Fruit fly (Drosophila melanogaster) whole organism, embryonic: ENCODE measurements around the gene Stim.

Experiments used
- Antp ChIP-seq: fragments of 200-800 bp; sonication (Bioruptor generic); optimal IDR thresholded peaks from 3 replicates; lab custom pipeline; 2016; ENCODE audit warnings: missing biosample characterization, missing genetic modification characterization
- Asciz ChIP-seq: fragments of 200-800 bp; sonication (Bioruptor generic); optimal IDR thresholded peaks from 2 replicates; lab custom pipeline; 2017; ENCODE audit warnings: missing biosample characterization, mild to moderate bottlenecking, missing genetic modification characterization, missing genetic modification reagents
- Bdp1 ChIP-seq: fragments of 200-800 bp; sonication (Bioruptor generic); optimal IDR thresholded peaks from 3 replicates; lab custom pipeline; 2016; ENCODE audit warnings: missing biosample characterization, missing genetic modification characterization
- CG13123 ChIP-seq: fragments of 200-800 bp; sonication (Bioruptor generic); optimal IDR thresholded peaks from 2 replicates; lab custom pipeline; 2016; ENCODE audit warnings: missing biosample characterization, missing genetic modification characterization
- CG16813 ChIP-seq: fragments of 200-800 bp; sonication (Bioruptor generic); IDR thresholded peaks from 3 replicates; pipeline ENCODE4 v1.3.6; 2022; ENCODE audit warnings: missing biosample characterization, missing genetic modification characterization; ENCODE audit not compliant: partially characterized antibody
- CG17359 ChIP-seq: fragments of 200-800 bp; sonication (Bioruptor generic); optimal IDR thresholded peaks from 3 replicates; lab custom pipeline; 2018; ENCODE audit warnings: missing biosample characterization, mild to moderate bottlenecking, missing genetic modification characterization, moderate library complexity
- CG1792 ChIP-seq: fragments of 200-800 bp; sonication (Bioruptor generic); optimal IDR thresholded peaks from 2 replicates; lab custom pipeline; 2016; ENCODE audit warnings: missing biosample characterization, missing genetic modification characterization
- CG2712 ChIP-seq: fragments of 200-800 bp; optimal IDR thresholded peaks from 3 replicates; lab custom pipeline; 2019; ENCODE audit warnings: missing biosample characterization, mild to moderate bottlenecking, missing genetic modification characterization, moderate library complexity
- CG2875 ChIP-seq: fragments of 200-800 bp; sonication (Bioruptor generic); optimal IDR thresholded peaks from 2 replicates; lab custom pipeline; 2017; ENCODE audit warnings: missing biosample characterization, mild to moderate bottlenecking, missing genetic modification characterization, missing genetic modification reagents
- CG3065 ChIP-seq: fragments of 200-800 bp; sonication (Bioruptor generic); optimal IDR thresholded peaks from 2 replicates; lab custom pipeline; 2016; ENCODE audit warnings: missing biosample characterization, missing genetic modification characterization
- CG31365 ChIP-seq: fragments of 200-800 bp; sonication (Bioruptor generic); optimal IDR thresholded peaks from 2 replicates; lab custom pipeline; 2018; ENCODE audit warnings: missing biosample characterization, mild to moderate bottlenecking, missing genetic modification characterization
- CG33213 ChIP-seq: fragments of 200-800 bp; sonication (Bioruptor generic); optimal IDR thresholded peaks from 3 replicates; lab custom pipeline; 2016; ENCODE audit warnings: missing biosample characterization, missing genetic modification characterization
- CG34422 ChIP-seq: fragments of 200-800 bp; sonication (Bioruptor generic); IDR thresholded peaks from 3 replicates; pipeline ENCODE4 v1.3.6; 2022; ENCODE audit warnings: missing biosample characterization, missing genetic modification characterization
- CG6254 ChIP-seq: fragments of 200-800 bp; sonication (Bioruptor generic); optimal IDR thresholded peaks from 3 replicates; lab custom pipeline; 2017; ENCODE audit warnings: mild to moderate bottlenecking, missing biosample characterization, missing genetic modification reagents, missing genetic modification characterization
- CG6765 ChIP-seq: fragments of 200-800 bp; sonication (Bioruptor generic); optimal IDR thresholded peaks from 3 replicates; lab custom pipeline; 2017; ENCODE audit warnings: missing biosample characterization, mild to moderate bottlenecking, missing genetic modification characterization
- CG6813 ChIP-seq: fragments of 200-800 bp; sonication (Bioruptor generic); optimal IDR thresholded peaks from 2 replicates; lab custom pipeline; 2017; ENCODE audit warnings: missing biosample characterization, missing genetic modification characterization, mild to moderate bottlenecking, moderate library complexity, missing genetic modification reagents
- CG7357 ChIP-seq: fragments of 200-800 bp; sonication (Bioruptor generic); IDR thresholded peaks from 3 replicates; pipeline ENCODE4 v1.3.6; 2022; ENCODE audit warnings: missing biosample characterization, missing genetic modification characterization
- CG7786 ChIP-seq: fragments of 200-800 bp; sonication (Bioruptor generic); optimal IDR thresholded peaks from 2 replicates; lab custom pipeline; 2016; ENCODE audit warnings: missing biosample characterization, missing genetic modification characterization
- CG9727 ChIP-seq: fragments of 200-800 bp; sonication (Bioruptor generic); optimal IDR thresholded peaks from 3 replicates; lab custom pipeline; 2017; ENCODE audit warnings: missing biosample characterization, mild to moderate bottlenecking, missing genetic modification characterization
- CG9876 ChIP-seq: fragments of 200-800 bp; sonication (Bioruptor generic); optimal IDR thresholded peaks from 2 replicates; lab custom pipeline; 2016; ENCODE audit warnings: missing biosample characterization, missing genetic modification characterization
- D ChIP-seq, 2 experiments: fragments of 200-800 bp in 1 of 2; fragments of >200 bp in 1 of 2; sonication (Bioruptor generic) in 1 of 2; optimal IDR thresholded peaks; 2 replicates in 1 of 2; 3 replicates in 1 of 2; lab custom pipeline; 2017; ENCODE audit warnings: mild to moderate bottlenecking in 1 of 2, missing biosample characterization in 1 of 2, missing genetic modification characterization in 1 of 2, missing genetic modification reagents in 1 of 2
- D19A ChIP-seq: fragments of 200-800 bp; optimal IDR thresholded peaks from 3 replicates; lab custom pipeline; 2019; ENCODE audit warnings: missing biosample characterization, mild to moderate bottlenecking, missing genetic modification characterization, moderate library complexity
- Fer1 ChIP-seq: fragments of 200-800 bp; sonication (Bioruptor generic); optimal IDR thresholded peaks from 2 replicates; lab custom pipeline; 2017; ENCODE audit warnings: missing biosample characterization, mild to moderate bottlenecking, missing genetic modification characterization
- HLH4C ChIP-seq: fragments of 200-800 bp; sonication (Bioruptor generic); IDR thresholded peaks from 3 replicates; pipeline ENCODE4 v1.3.6; 2022; ENCODE audit warnings: missing biosample characterization, missing genetic modification characterization; ENCODE audit not compliant: partially characterized antibody
- Hr3 ChIP-seq: fragments of 200-800 bp; sonication (Bioruptor generic); optimal IDR thresholded peaks from 3 replicates; lab custom pipeline; 2016; ENCODE audit warnings: missing biosample characterization, missing genetic modification characterization
- Kr ChIP-seq: fragments of 200-800 bp; sonication (Bioruptor generic); optimal IDR thresholded peaks from 2 replicates; lab custom pipeline; 2017; ENCODE audit warnings: missing biosample characterization, mild to moderate bottlenecking, missing genetic modification characterization
- Myb ChIP-seq: fragments of 200-800 bp; sonication (Bioruptor generic); optimal IDR thresholded peaks from 2 replicates; lab custom pipeline; 2016; ENCODE audit warnings: missing biosample characterization, missing genetic modification characterization
- Nf-YC ChIP-seq: fragments of 200-800 bp; optimal IDR thresholded peaks from 3 replicates; lab custom pipeline; 2019; ENCODE audit warnings: missing biosample characterization, mild to moderate bottlenecking, missing genetic modification characterization, moderate library complexity
- Pdp1 ChIP-seq, 2 experiments: fragments of 200-800 bp; sonication (Bioruptor generic); optimal IDR thresholded peaks; 3 replicates each; lab custom pipeline; 2016; ENCODE audit warnings: missing biosample characterization in 2 of 2, missing genetic modification characterization in 2 of 2, mild to moderate bottlenecking in 1 of 2, moderate library complexity in 1 of 2
- Tbp ChIP-seq: fragments of >200 bp; optimal IDR thresholded peaks from 2 replicates; lab custom pipeline; 2018; ENCODE audit warnings: missing biosample characterization, missing genetic modification characterization
- Vsx1 ChIP-seq: fragments of 200-800 bp; sonication (Bioruptor generic); optimal IDR thresholded peaks from 2 replicates; lab custom pipeline; 2017; ENCODE audit warnings: missing biosample characterization, mild to moderate bottlenecking, missing genetic modification characterization, missing genetic modification reagents
- ara ChIP-seq: fragments of 200-800 bp; sonication (Bioruptor generic); IDR thresholded peaks from 2 replicates; pipeline ENCODE4 v1.3.6; 2022; ENCODE audit warnings: missing biosample characterization, missing genetic modification characterization
- br ChIP-seq: fragments of >200 bp; optimal IDR thresholded peaks from 2 replicates; lab custom pipeline; 2017
- caup ChIP-seq: fragments of 200-800 bp; sonication (Bioruptor generic); optimal IDR thresholded peaks from 3 replicates; lab custom pipeline; 2017; ENCODE audit warnings: missing biosample characterization, mild to moderate bottlenecking, missing genetic modification characterization, moderate library complexity; ENCODE audit not compliant: severe bottlenecking
- chinmo ChIP-seq: fragments of 200-800 bp; sonication (Bioruptor generic); IDR thresholded peaks from 4 replicates; pipeline ENCODE4 v1.3.6; 2022; ENCODE audit warnings: missing biosample characterization, missing genetic modification characterization; ENCODE audit not compliant: partially characterized antibody
- crol ChIP-seq: fragments of 200-800 bp; sonication (Bioruptor generic); IDR thresholded peaks from 2 replicates; pipeline ENCODE4 v1.3.6; 2022; ENCODE audit warnings: missing biosample characterization, missing genetic modification characterization
- crp ChIP-seq, 2 experiments: fragments of 200-800 bp; sonication (Bioruptor generic); optimal IDR thresholded peaks; 2 replicates in 1 of 2; 3 replicates in 1 of 2; lab custom pipeline; 2017; ENCODE audit warnings: missing biosample characterization in 2 of 2, missing genetic modification characterization in 2 of 2, mild to moderate bottlenecking in 1 of 2, moderate library complexity in 1 of 2
- ewg ChIP-seq: fragments of 200-800 bp; sonication (Bioruptor generic); optimal IDR thresholded peaks from 3 replicates; lab custom pipeline; 2017; ENCODE audit warnings: mild to moderate bottlenecking, missing biosample characterization, missing genetic modification reagents, missing genetic modification characterization
- gfzf ChIP-seq: fragments of 200-800 bp; sonication (Bioruptor generic); optimal IDR thresholded peaks from 2 replicates; lab custom pipeline; 2016; ENCODE audit warnings: missing biosample characterization, mild to moderate bottlenecking, missing genetic modification characterization, moderate library complexity
- hth ChIP-seq: fragments of >200 bp; optimal IDR thresholded peaks from 2 replicates; lab custom pipeline; 2017; ENCODE audit warnings: inconsistent platforms
- lilli ChIP-seq: fragments of 200-800 bp; sonication (Bioruptor generic); optimal IDR thresholded peaks from 3 replicates; lab custom pipeline; 2016; ENCODE audit warnings: missing biosample characterization, missing genetic modification characterization
- lmd ChIP-seq: fragments of 200-800 bp; sonication (Bioruptor generic); IDR thresholded peaks from 2 replicates; pipeline ENCODE4 v1.3.6; 2022; ENCODE audit warnings: missing biosample characterization, missing genetic modification characterization
- odd ChIP-seq: fragments of 200-800 bp; sonication (Bioruptor generic); optimal IDR thresholded peaks from 2 replicates; lab custom pipeline; 2017; ENCODE audit warnings: missing biosample characterization, mild to moderate bottlenecking, missing genetic modification characterization
- phol ChIP-seq: fragments of 200-800 bp; sonication (Bioruptor generic); optimal IDR thresholded peaks from 3 replicates; lab custom pipeline; 2018; ENCODE audit warnings: missing biosample characterization, mild to moderate bottlenecking, missing genetic modification characterization, moderate library complexity
- prd ChIP-seq, 3 experiments: fragments of >200 bp in 2 of 3; fragments of 200-800 bp in 1 of 3; sonication (Bioruptor generic) in 1 of 3; optimal IDR thresholded peaks in 2 of 3; IDR thresholded peaks in 1 of 3; 2 replicates in 2 of 3; 3 replicates in 1 of 3; pipeline versions ENCODE4 v1.3.6 to Lab custom; 2017 to 2022; ENCODE audit warnings: missing biosample characterization in 1 of 3, missing genetic modification characterization in 1 of 3
- trem ChIP-seq: fragments of 200-800 bp; optimal IDR thresholded peaks from 3 replicates; lab custom pipeline; 2019; ENCODE audit warnings: missing biosample characterization, mild to moderate bottlenecking, missing genetic modification characterization, moderate library complexity
- twi ChIP-seq: fragments of 200-800 bp; optimal IDR thresholded peaks from 2 replicates; lab custom pipeline; 2019; ENCODE audit warnings: missing biosample characterization, mild to moderate bottlenecking, missing genetic modification characterization, moderate library complexity
- unpg ChIP-seq: fragments of 200-800 bp; sonication (Bioruptor generic); optimal IDR thresholded peaks from 3 replicates; lab custom pipeline; 2018; ENCODE audit warnings: missing biosample characterization, mild to moderate bottlenecking, missing genetic modification characterization, moderate library complexity

The Stim gene

dm6 chrX:15909564-15910284 is 30.5 kb downstream of the Stim start, which contains the start of gene CycD (continued):
- peak; percentile 29 for TF ChIP-seq lilli (GFP tag; lab: Kevin White, UChicago)
- TF ChIP-seq crp (GFP tag; optimal IDR thresholded peaks at IDR 0.05; lab: Kevin White, UChicago) = peak in 1 of 2 experiments; percentile 1
- TF ChIP-seq CG9727 (GFP tag; lab: Kevin White, UChicago) = no peak
- TF ChIP-seq trem (tag; lab: Kevin White, UChicago) = peak; percentile 4
- no peak for TF ChIP-seq CG13123 (GFP tag; lab: Kevin White, UChicago)
- TF ChIP-seq CG34422 (GFP tag; lab: Robert Waterston, UW) = no peak
- no peak for TF ChIP-seq D (optimal IDR thresholded peaks at IDR 0.05; lab: Kevin White, UChicago)
- TF ChIP-seq D (GFP tag; optimal IDR thresholded peaks at IDR 0.05; lab: Kevin White, UChicago) = no peak
- no peak for TF ChIP-seq CG6813
- no peak for TF ChIP-seq caup (GFP tag; lab: Kevin White, UChicago)
- TF ChIP-seq ara = no peak
- no peak for TF ChIP-seq prd (optimal IDR thresholded peaks at IDR 0.05; lab: Kevin White, UChicago)
- peak; percentile 63; the same call in 1 of the 3 replicates for TF ChIP-seq prd (GFP tag; IDR thresholded peaks at IDR 0.05; lab: Robert Waterston, UW)
- no peak for TF ChIP-seq Nf-YC
- TF ChIP-seq CG2875 (GFP tag; lab: Kevin White, UChicago) = no peak
- no peak for TF ChIP-seq odd (GFP tag; lab: Kevin White, UChicago)
- TF ChIP-seq Myb (GFP tag; lab: Kevin White, UChicago) = peak; percentile 42
- peak; percentile 44 for TF ChIP-seq CG9876 (GFP tag; lab: Kevin White, UChicago)
- no peak for TF ChIP-seq Bdp1 (GFP tag; lab: Kevin White, UChicago)
- TF ChIP-seq twi (tag; lab: Kevin White, UChicago) = no peak
- peak; percentile 17 for TF ChIP-seq CG2712 (tag; lab: Kevin White, UChicago)
- peak; percentile 32 for TF ChIP-seq CG7786
- TF ChIP-seq CG7357 = peak; percentile 88
- peak; percentile 45 for TF ChIP-seq gfzf (GFP tag; lab: Kevin White, UChicago)
- TF ChIP-seq CG33213 = peak; percentile 45
- TF ChIP-seq Fer1 = no peak
- no peak for TF ChIP-seq Kr (GFP tag; lab: Kevin White, UChicago)
- no peak for TF ChIP-seq CG6254 (GFP tag; lab: Kevin White, UChicago)
- no peak for TF ChIP-seq CG31365 (tag; lab: Kevin White, UChicago)
- TF ChIP-seq CG1792 (GFP tag; lab: Kevin White, UChicago) = peak; percentile 68
- TF ChIP-seq Antp (GFP tag; lab: Kevin White, UChicago) = peak; percentile 23
- TF ChIP-seq phol (tag; lab: Kevin White, UChicago) = peak; percentile 81
- TF ChIP-seq Tbp = no peak
- peak; percentile 48 for TF ChIP-seq HLH4C (GFP tag; lab: Robert Waterston, UW)
- peak; percentile 54; the same call in 1 of the 3 replicates for TF ChIP-seq CG16813 (GFP tag; lab: Robert Waterston, UW)
- TF ChIP-seq CG3065 (GFP tag; lab: Kevin White, UChicago) = no peak
- TF ChIP-seq chinmo (GFP tag; lab: Robert Waterston, UW) = 0 out of 4 replicates have a peak, but pooled peaks have one; percentile 29
- peak; percentile 37 for TF ChIP-seq Hr3

- peak; percentile 33 for TF ChIP-seq CG17359
- TF ChIP-seq Pdp1 (GFP tag; optimal IDR thresholded peaks at IDR 0.05; lab: Kevin White, UChicago) = peak in 1 of 2 experiments; percentile 69
- TF ChIP-seq D19A = peak; percentile 73
- TF ChIP-seq CG6765 (GFP tag; lab: Kevin White, UChicago) = peak; percentile 1
- peak; percentile 60 for TF ChIP-seq ewg (GFP tag; lab: Kevin White, UChicago)
- peak; percentile 1 for TF ChIP-seq Vsx1 (GFP tag; lab: Kevin White, UChicago)
- no peak for TF ChIP-seq unpg (GFP tag; lab: Kevin White, UChicago)
- no peak for TF ChIP-seq hth (lab: Kevin White, UChicago)
- no peak for TF ChIP-seq br
- TF ChIP-seq Asciz = peak; percentile 50
- no peak for TF ChIP-seq lmd (GFP tag; lab: Robert Waterston, UW)
- peak; percentile 11 for TF ChIP-seq Fer1
- 0 out of 2 replicates have a peak, but pooled peaks have one; percentile 39 for TF ChIP-seq crol (GFP tag; lab: Robert Waterston, UW)
These were observed 46.5 kb downstream of the Stim start for dm6 chrX:15893732-15894264.
